Worm (Caenorhabditis elegans): Measurements from ENCODE around the gene T14B4.9.

DNA sequence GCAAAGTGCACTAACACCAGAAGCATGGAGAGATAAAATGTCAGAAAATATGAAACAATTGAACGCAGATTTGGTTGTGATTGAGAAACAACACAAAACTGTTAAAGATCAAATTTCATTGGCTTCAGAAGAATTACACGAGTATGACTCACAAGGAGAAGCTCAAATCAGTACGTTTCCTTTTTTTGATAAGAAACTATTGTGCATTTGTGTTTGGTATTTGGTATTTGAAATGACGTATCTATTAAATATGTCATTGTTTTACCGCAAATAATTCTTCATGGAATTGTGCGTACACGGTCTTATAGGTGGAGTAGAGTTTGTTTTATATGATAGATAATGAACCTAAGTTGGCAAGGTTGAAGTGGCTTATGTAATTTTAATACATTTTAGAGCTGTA, 52.1 kb downstream of the T14B4.9 start:
- no peak for TF ChIP-seq somi-1 (GFP tag; optimal IDR thresholded peaks at IDR 0.05)
- no peak for TF ChIP-seq madf-3 (GFP tag; IDR thresholded peaks at IDR 0.05)
- TF ChIP-seq nfyb-1 (GFP tag; IDR thresholded peaks at IDR 0.05): no peak
- no peak for TF ChIP-seq ekl-4 (GFP tag; IDR thresholded peaks at IDR 0.05)
- TF ChIP-seq aptf-2 (GFP tag; conservative IDR thresholded peaks at IDR 0.05): no peak
- no peak for TF ChIP-seq ama-1 (optimal IDR thresholded peaks at IDR 0.05)
- no peak for TF ChIP-seq ama-1 (GFP tag; optimal IDR thresholded peaks at IDR 0.05)
- no peak for TF ChIP-seq ztf-28 (GFP tag; IDR thresholded peaks at IDR 0.05)
- no peak for TF ChIP-seq ccch-3 (GFP tag; optimal IDR thresholded peaks at IDR 0.05)
- TF ChIP-seq snpc-4 (GFP tag; optimal IDR thresholded peaks at IDR 0.05): no peak
- TF ChIP-seq snpc-4 (tag; optimal IDR thresholded peaks at IDR 0.05): no peak
- TF ChIP-seq fkh-3 (tag; optimal IDR thresholded peaks at IDR 0.05): no peak
- no peak for TF ChIP-seq dpl-1 (GFP tag; optimal IDR thresholded peaks at IDR 0.05)
- TF ChIP-seq tbx-9 (tag; optimal IDR thresholded peaks at IDR 0.05; ENCODE audit: borderline replicate concordance): no peak
- TF ChIP-seq die-1 (tag; optimal IDR thresholded peaks at IDR 0.05): no peak

All from whole organism, young adult.